Worm (Caenorhabditis elegans): ENCODE data around the gene C18G1.1.

- no peak for TF ChIP-seq F52B5.7 (tag; optimal IDR thresholded peaks at IDR 0.05)
- TF ChIP-seq pbrm-1 (GFP tag; IDR thresholded peaks at IDR 0.05), result no peak
- TF ChIP-seq snpc-4 (GFP tag; optimal IDR thresholded peaks at IDR 0.05), result no peak
- TF ChIP-seq snpc-4 (tag; optimal IDR thresholded peaks at IDR 0.05), result no peak
- TF ChIP-seq hrde-1 (tag; optimal IDR thresholded peaks at IDR 0.05; ENCODE audit: borderline replicate concordance), result no peak
Observed at ce11 chrV:4766501-4766900, 11.3 kb upstream of the C18G1.1 start, which contains the start of gene C18G1.8.
